Fruit fly (Drosophila melanogaster) whole organism, embryonic: ENCODE measurements around the gene P5CDh2.

Experiments used
- Antp ChIP-seq: fragments of 200-800 bp; sonication (Bioruptor generic); optimal IDR thresholded peaks from 3 replicates; lab custom pipeline; 2016; ENCODE audit warnings: missing biosample characterization, missing genetic modification characterization
- Atf6 ChIP-seq: fragments of 200-800 bp; sonication (Bioruptor generic); IDR thresholded peaks from 2 replicates; pipeline ENCODE4 v1.3.6; 2022; ENCODE audit warnings: missing biosample characterization, missing genetic modification characterization
- BtbVII ChIP-seq: fragments of 200-800 bp; sonication (Bioruptor generic); optimal IDR thresholded peaks from 3 replicates; lab custom pipeline; 2017; ENCODE audit warnings: missing biosample characterization, mild to moderate bottlenecking, missing genetic modification characterization
- CG10565 ChIP-seq: fragments of 200-800 bp; sonication (Bioruptor generic); optimal IDR thresholded peaks from 3 replicates; lab custom pipeline; 2016; ENCODE audit warnings: missing biosample characterization, mild to moderate bottlenecking, missing genetic modification characterization
- CG11085 ChIP-seq: fragments of 200-800 bp; sonication (Bioruptor generic); IDR thresholded peaks from 2 replicates; pipeline ENCODE4 v1.3.6; 2022; ENCODE audit warnings: missing biosample characterization, missing genetic modification characterization
- CG11696 ChIP-seq: fragments of 200-800 bp; sonication (Bioruptor generic); IDR thresholded peaks from 2 replicates; pipeline ENCODE4 v1.3.6; 2022; ENCODE audit warnings: missing biosample characterization, missing genetic modification characterization
- CG12071 ChIP-seq: fragments of 200-800 bp; sonication (Bioruptor generic); optimal IDR thresholded peaks from 3 replicates; lab custom pipeline; 2018; ENCODE audit warnings: missing biosample characterization, mild to moderate bottlenecking, missing genetic modification characterization
- CG12744 ChIP-seq: fragments of 200-800 bp; sonication (Bioruptor generic); optimal IDR thresholded peaks from 2 replicates; lab custom pipeline; 2016; ENCODE audit warnings: missing biosample characterization, missing genetic modification characterization
- CG14860 ChIP-seq: fragments of 200-800 bp; sonication (Bioruptor generic); IDR thresholded peaks from 3 replicates; pipeline ENCODE4 v1.3.6; 2022; ENCODE audit warnings: missing biosample characterization, missing genetic modification characterization; ENCODE audit not compliant: partially characterized antibody
- CG17802 ChIP-seq: fragments of 200-800 bp; sonication (Bioruptor generic); optimal IDR thresholded peaks from 2 replicates; lab custom pipeline; 2018; ENCODE audit warnings: missing biosample characterization, mild to moderate bottlenecking, missing genetic modification characterization, moderate library complexity
- CG17829 ChIP-seq: fragments of 200-800 bp; optimal IDR thresholded peaks from 2 replicates; lab custom pipeline; 2019; ENCODE audit warnings: missing biosample characterization, mild to moderate bottlenecking, missing genetic modification characterization, moderate library complexity
- CG4282 ChIP-seq: fragments of 200-800 bp; sonication (Bioruptor generic); optimal IDR thresholded peaks from 2 replicates; lab custom pipeline; 2016; ENCODE audit warnings: missing biosample characterization, missing genetic modification characterization
- CG4360 ChIP-seq: fragments of 200-800 bp; sonication (Bioruptor generic); IDR thresholded peaks from 2 replicates; pipeline ENCODE4 v1.3.6; 2022; ENCODE audit warnings: missing biosample characterization, missing genetic modification characterization
- CG4707 ChIP-seq: fragments of 200-800 bp; sonication (Bioruptor generic); optimal IDR thresholded peaks from 2 replicates; lab custom pipeline; 2018; ENCODE audit warnings: missing biosample characterization, mild to moderate bottlenecking, missing genetic modification characterization, moderate library complexity
- CG4730 ChIP-seq: fragments of 200-800 bp; sonication (Bioruptor generic); IDR thresholded peaks from 2 replicates; pipeline ENCODE4 v1.3.6; 2022; ENCODE audit warnings: missing biosample characterization, missing genetic modification characterization
- CG4820 ChIP-seq: fragments of 200-800 bp; sonication (Bioruptor generic); optimal IDR thresholded peaks from 3 replicates; lab custom pipeline; 2016; ENCODE audit warnings: missing biosample characterization, missing genetic modification characterization
- CG6854 ChIP-seq: fragments of 200-800 bp; sonication (Bioruptor generic); optimal IDR thresholded peaks from 3 replicates; lab custom pipeline; 2017; ENCODE audit warnings: missing biosample characterization, mild to moderate bottlenecking, missing genetic modification characterization
- CG8281 ChIP-seq: fragments of 200-800 bp; sonication (Bioruptor generic); optimal IDR thresholded peaks from 2 replicates; lab custom pipeline; 2018; ENCODE audit warnings: missing biosample characterization, mild to moderate bottlenecking, missing genetic modification characterization, moderate library complexity
- Ets97D ChIP-seq: fragments of 200-800 bp; sonication (Bioruptor generic); optimal IDR thresholded peaks from 3 replicates; lab custom pipeline; 2016; ENCODE audit warnings: missing biosample characterization, missing genetic modification characterization
- Hmx ChIP-seq: fragments of 200-800 bp; sonication (Bioruptor generic); optimal IDR thresholded peaks from 2 replicates; lab custom pipeline; 2016; ENCODE audit warnings: missing biosample characterization, missing genetic modification characterization
- NC2α ChIP-seq: fragments of 200-800 bp; sonication (Bioruptor generic); optimal IDR thresholded peaks from 2 replicates; lab custom pipeline; 2016; ENCODE audit warnings: missing biosample characterization, missing genetic modification characterization
- Ptx1 ChIP-seq: fragments of 200-800 bp; sonication (Bioruptor generic); IDR thresholded peaks from 2 replicates; pipeline ENCODE4 v1.3.6; 2022; ENCODE audit warnings: missing biosample characterization, missing genetic modification characterization
- Ravus ChIP-seq: fragments of 200-800 bp; sonication (Bioruptor generic); IDR thresholded peaks from 2 replicates; pipeline ENCODE4 v1.3.6; 2022; ENCODE audit warnings: missing biosample characterization, missing genetic modification characterization
- Taf1 ChIP-seq: fragments of 200-800 bp; sonication (Bioruptor generic); IDR thresholded peaks from 2 replicates; pipeline ENCODE4 v1.3.6; 2022; ENCODE audit warnings: missing biosample characterization, missing genetic modification characterization
- aop ChIP-seq: fragments of 200-800 bp; sonication (Bioruptor generic); IDR thresholded peaks from 2 replicates; pipeline ENCODE4 v1.3.6; 2022; ENCODE audit warnings: missing biosample characterization, missing genetic modification characterization
- bab2 ChIP-seq: fragments of 200-800 bp; sonication (Bioruptor generic); optimal IDR thresholded peaks from 2 replicates; lab custom pipeline; 2016; ENCODE audit warnings: missing biosample characterization, missing genetic modification characterization
- bbx ChIP-seq: fragments of 200-800 bp; sonication (Bioruptor generic); IDR thresholded peaks from 2 replicates; pipeline ENCODE4 v1.3.6; 2022; ENCODE audit warnings: missing biosample characterization, missing genetic modification characterization; ENCODE audit not compliant: partially characterized antibody
- cad ChIP-seq: fragments of >200 bp; optimal IDR thresholded peaks from 2 replicates; lab custom pipeline; 2017; ENCODE audit warnings: missing biosample characterization, missing genetic modification characterization
- cas ChIP-seq: fragments of 200-800 bp; sonication (Bioruptor generic); IDR thresholded peaks from 2 replicates; pipeline ENCODE4 v1.3.6; 2022; ENCODE audit warnings: missing biosample characterization, missing genetic modification characterization
- cg ChIP-seq: fragments of 200-800 bp; sonication (Bioruptor generic); optimal IDR thresholded peaks from 3 replicates; lab custom pipeline; 2019; ENCODE audit warnings: missing biosample characterization, mild to moderate bottlenecking, missing genetic modification characterization, moderate library complexity
- dimm ChIP-seq: fragments of 200-800 bp; sonication (Bioruptor generic); IDR thresholded peaks from 2 replicates; pipeline ENCODE4 v1.3.6; 2022; ENCODE audit warnings: missing biosample characterization, missing genetic modification characterization
- disco-r ChIP-seq: fragments of 200-800 bp; sonication (Bioruptor generic); optimal IDR thresholded peaks from 2 replicates; lab custom pipeline; 2016; ENCODE audit warnings: missing biosample characterization, missing genetic modification characterization
- gfzf ChIP-seq: fragments of 200-800 bp; sonication (Bioruptor generic); optimal IDR thresholded peaks from 2 replicates; lab custom pipeline; 2016; ENCODE audit warnings: missing biosample characterization, mild to moderate bottlenecking, missing genetic modification characterization, moderate library complexity
- gsb-n ChIP-seq: fragments of 200-800 bp; sonication (Bioruptor generic); optimal IDR thresholded peaks from 3 replicates; lab custom pipeline; 2018; ENCODE audit warnings: missing biosample characterization, mild to moderate bottlenecking, missing genetic modification characterization
- inv ChIP-seq: fragments of 200-800 bp; sonication (Bioruptor generic); IDR thresholded peaks from 2 replicates; pipeline ENCODE4 v1.3.6; 2022; ENCODE audit warnings: missing biosample characterization, missing genetic modification characterization; ENCODE audit not compliant: partially characterized antibody
- kay ChIP-seq: fragments of 200-800 bp; sonication (Bioruptor generic); optimal IDR thresholded peaks from 2 replicates; lab custom pipeline; 2016; ENCODE audit warnings: missing biosample characterization, missing genetic modification characterization
- nau ChIP-seq: fragments of 200-800 bp; sonication (Bioruptor generic); optimal IDR thresholded peaks from 3 replicates; lab custom pipeline; 2017; ENCODE audit warnings: missing biosample characterization, mild to moderate bottlenecking, missing genetic modification characterization, missing genetic modification reagents
- oc ChIP-seq: fragments of 200-800 bp; sonication (Bioruptor generic); optimal IDR thresholded peaks from 2 replicates; lab custom pipeline; 2018; ENCODE audit warnings: missing biosample characterization, mild to moderate bottlenecking, missing genetic modification characterization, moderate library complexity
- pan ChIP-seq, 4 experiments: fragments of >200 bp in 3 of 4; fragments of 200-800 bp in 1 of 4; sonication (Bioruptor generic) in 1 of 4; optimal IDR thresholded peaks in 3 of 4; IDR thresholded peaks in 1 of 4; 2 replicates each; pipeline versions ENCODE4 v1.3.6 to Lab custom; 2017 to 2022; ENCODE audit warnings: missing biosample characterization in 2 of 4, missing genetic modification characterization in 2 of 4, mixed read lengths in 1 of 4
- pzg ChIP-seq: fragments of 200-800 bp; sonication (Bioruptor generic); optimal IDR thresholded peaks from 3 replicates; lab custom pipeline; 2018; ENCODE audit warnings: missing biosample characterization, mild to moderate bottlenecking, missing genetic modification characterization, moderate library complexity
- rib ChIP-seq: fragments of 200-800 bp; sonication (Bioruptor generic); IDR thresholded peaks from 2 replicates; pipeline ENCODE4 v1.3.6; 2022; ENCODE audit warnings: missing biosample characterization, missing genetic modification characterization
- salm ChIP-seq: fragments of 200-800 bp; sonication (Bioruptor generic); optimal IDR thresholded peaks from 2 replicates; lab custom pipeline; 2018; ENCODE audit warnings: missing biosample characterization, mild to moderate bottlenecking, missing genetic modification characterization
- sd ChIP-seq: fragments of 200-800 bp; sonication (Bioruptor generic); optimal IDR thresholded peaks from 3 replicates; lab custom pipeline; 2018; ENCODE audit warnings: missing biosample characterization, mild to moderate bottlenecking, missing genetic modification characterization, moderate library complexity
- sens ChIP-seq: fragments of 200-800 bp; sonication (Bioruptor generic); peaks from one replicate; lab custom pipeline; 2016; ENCODE audit warnings: missing biosample characterization, missing genetic modification characterization
- sug ChIP-seq: fragments of 200-800 bp; optimal IDR thresholded peaks from 2 replicates; lab custom pipeline; 2019; ENCODE audit warnings: missing biosample characterization, mild to moderate bottlenecking, missing genetic modification characterization, moderate library complexity
- tin ChIP-seq: fragments of 200-800 bp; sonication (Bioruptor generic); optimal IDR thresholded peaks from 3 replicates; lab custom pipeline; 2016; ENCODE audit warnings: missing biosample characterization, missing genetic modification characterization
- trh ChIP-seq: fragments of 200-800 bp; sonication (Bioruptor generic); optimal IDR thresholded peaks from 2 replicates; lab custom pipeline; 2016; ENCODE audit warnings: missing biosample characterization, missing genetic modification characterization
- twi ChIP-seq: fragments of 200-800 bp; optimal IDR thresholded peaks from 2 replicates; lab custom pipeline; 2019; ENCODE audit warnings: missing biosample characterization, mild to moderate bottlenecking, missing genetic modification characterization, moderate library complexity
- zfh1 ChIP-seq: fragments of 200-800 bp; sonication (Bioruptor generic); IDR thresholded peaks from 3 replicates; pipeline ENCODE4 v1.3.6; 2022; ENCODE audit warnings: missing biosample characterization, missing genetic modification characterization

P5CDh2 gene

dm6 chr3R:21856098-21856872 is 21.5 kb upstream of the P5CDh2 start, which contains the start of gene glec (continued):
- TF ChIP-seq twi (tag; lab: Kevin White, UChicago) = no peak
- no peak for TF ChIP-seq CG4820 (GFP tag; lab: Kevin White, UChicago)
- no peak; the same call in 1 of the 2 replicates for TF ChIP-seq cas
- 0 out of 2 replicates have a peak, but pooled peaks have one; percentile 11 for TF ChIP-seq CG11085 (GFP tag; lab: Robert Waterston, UW)
- peak; percentile 18 for TF ChIP-seq salm (tag; lab: Kevin White, UChicago)
- TF ChIP-seq CG6854 = peak; percentile 36
- no peak for TF ChIP-seq CG10565 (GFP tag; lab: Kevin White, UChicago)
- peak; percentile 29 for TF ChIP-seq CG17829 (tag; lab: Kevin White, UChicago)
- TF ChIP-seq CG4360 = peak; percentile 60; the same call in 1 of the 2 replicates
- TF ChIP-seq Hmx (GFP tag; lab: Kevin White, UChicago) = peak; percentile 65
- TF ChIP-seq NC2α (GFP tag; lab: Kevin White, UChicago) = peak; percentile 86
- no peak for TF ChIP-seq Ravus
- TF ChIP-seq dimm (GFP tag; lab: Robert Waterston, UW) = no peak
- peak; percentile 26 for TF ChIP-seq CG4282 (GFP tag; lab: Kevin White, UChicago)
- TF ChIP-seq disco-r (GFP tag; lab: Kevin White, UChicago) = no peak
- TF ChIP-seq cad (GFP tag; lab: Kevin White, UChicago) = no peak
- TF ChIP-seq inv (GFP tag; lab: Robert Waterston, UW) = peak; percentile 19; the same call in 1 of the 2 replicates
- peak; percentile 53 for TF ChIP-seq CG12071 (GFP tag; lab: Kevin White, UChicago)
- peak; percentile 57 for TF ChIP-seq Antp (GFP tag; lab: Kevin White, UChicago)
- peak; percentile 70 for TF ChIP-seq pzg (GFP tag; lab: Kevin White, UChicago)
- no peak for TF ChIP-seq CG4707
- TF ChIP-seq CG11696 (GFP tag; lab: Robert Waterston, UW) = peak; percentile 38
- no peak for TF ChIP-seq Taf1 (GFP tag; lab: Robert Waterston, UW)
- no peak for TF ChIP-seq CG14860 (GFP tag; lab: Robert Waterston, UW)
- peak; percentile 28 for TF ChIP-seq cg (GFP tag; lab: Kevin White, UChicago)
- no peak for TF ChIP-seq CG12744
- no peak for TF ChIP-seq CG4730
- TF ChIP-seq sug (tag; lab: Kevin White, UChicago) = peak; percentile 36
- TF ChIP-seq nau (GFP tag; lab: Kevin White, UChicago) = no peak
- TF ChIP-seq trh (GFP tag; lab: Kevin White, UChicago) = peak; percentile 7
- no peak for TF ChIP-seq aop
- peak; percentile 33 for TF ChIP-seq kay (GFP tag; lab: Kevin White, UChicago)
- TF ChIP-seq rib (GFP tag; lab: Robert Waterston, UW) = peak; percentile 75
- TF ChIP-seq gsb-n (tag; lab: Kevin White, UChicago) = peak; percentile 32
- TF ChIP-seq Atf6 (GFP tag; lab: Robert Waterston, UW) = peak; percentile 16; the same call in 1 of the 2 replicates
- peak; percentile 23; the same call in 1 of the 2 replicates for TF ChIP-seq Ptx1
- no peak for TF ChIP-seq sd (tag; lab: Kevin White, UChicago)
- no peak for TF ChIP-seq CG17802 (tag; lab: Kevin White, UChicago)
- TF ChIP-seq sens (GFP tag; lab: Kevin White, UChicago) = peak; percentile 88
- no peak for TF ChIP-seq pan (optimal IDR thresholded peaks at IDR 0.05; lab: Kevin White, UChicago)
- TF ChIP-seq pan (GFP tag; optimal IDR thresholded peaks at IDR 0.05 in 1 of 2, IDR thresholded peaks at IDR 0.05 in 1 of 2) = peak in 1 of 2 experiments; percentile 59
- TF ChIP-seq BtbVII = no peak
- TF ChIP-seq tin = no peak
- TF ChIP-seq CG8281 (tag; lab: Kevin White, UChicago) = no peak
- no peak for TF ChIP-seq Ets97D
- TF ChIP-seq bbx (GFP tag; lab: Robert Waterston, UW) = peak; percentile 82
- TF ChIP-seq bab2 (GFP tag; lab: Kevin White, UChicago) = no peak
- peak; percentile 71 for TF ChIP-seq oc (tag; lab: Kevin White, UChicago)
- peak; percentile 92 for TF ChIP-seq gfzf (GFP tag; lab: Kevin White, UChicago)
- peak; percentile 74 for TF ChIP-seq zfh1 (GFP tag; lab: Robert Waterston, UW)
